Worm (Caenorhabditis elegans) whole organism, L3 larva: Measurements from ENCODE around the gene srh-92.

Source experiments
- ceh-28 ChIP-seq: fragments of 150-350 bp; optimal IDR thresholded peaks from 2 replicates; lab custom pipeline; 2014; ENCODE audit warnings: missing biosample characterization, missing genetic modification reagents, missing genetic modification characterization
- ceh-82 ChIP-seq: fragments of 150-350 bp; optimal IDR thresholded peaks from 2 replicates; lab custom pipeline; 2014; ENCODE audit warnings: missing biosample characterization, missing genetic modification characterization
- nhr-11 ChIP-seq: fragments of 150-350 bp; optimal IDR thresholded peaks from 2 replicates; lab custom pipeline; 2014; ENCODE audit warnings: missing biosample characterization, missing genetic modification characterization
- snpc-4 ChIP-seq: fragments of 150-350 bp; optimal IDR thresholded peaks from 2 replicates; lab custom pipeline; 2014; ENCODE audit warnings: missing biosample characterization, missing genetic modification characterization

DNA sequence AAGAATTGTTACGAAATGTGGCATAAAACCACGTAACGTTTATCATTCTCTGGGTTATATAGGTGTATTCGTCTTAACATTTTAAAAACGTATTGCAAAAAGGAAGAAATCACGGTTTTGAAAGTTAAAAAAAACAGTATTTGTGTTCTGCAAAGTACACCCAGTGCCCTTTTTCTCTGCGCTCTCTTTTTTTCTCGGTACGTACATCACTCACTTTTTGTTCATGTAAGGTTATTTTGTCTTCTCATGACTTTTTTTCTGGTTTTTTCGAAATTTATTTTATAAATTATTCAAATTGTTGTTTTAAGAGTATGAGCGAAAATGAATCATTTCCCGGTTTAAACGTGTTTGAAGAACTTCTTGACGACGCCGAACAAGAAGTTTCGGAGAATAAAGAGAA lies 13.8 kb downstream of the srh-92 start, which contains the start of gene F25E5.5:
- no peak for TF ChIP-seq ceh-82
- no peak for TF ChIP-seq ceh-28 (tag; lab: Kevin White, UChicago)
- TF ChIP-seq snpc-4 = no peak
- no peak for TF ChIP-seq nhr-11 (tag; lab: Kevin White, UChicago)
